Worm (Caenorhabditis elegans) whole organism, L2 larva: ENCODE data around the gene C06E2.2.

ENCODE experiments used
- R02D3.7 ChIP-seq: fragments of 150-350 bp; optimal IDR thresholded peaks from 2 replicates; lab custom pipeline; 2014; ENCODE audit warnings: missing biosample characterization, missing genetic modification characterization
- aly-2 ChIP-seq: fragments of 150-350 bp; optimal IDR thresholded peaks from 2 replicates; lab custom pipeline; 2014; ENCODE audit warnings: missing biosample characterization, missing genetic modification characterization
- blmp-1 ChIP-seq: sonication (generic microtip); optimal IDR thresholded peaks from 2 replicates; lab custom pipeline; 2017; ENCODE audit warnings: missing genetic modification characterization, mild to moderate bottlenecking, missing compliant biosample characterization, antibody characterized with exemption, moderate library complexity; ENCODE audit not compliant: insufficient read depth
- elt-1 ChIP-seq: fragments of 150-350 bp; optimal IDR thresholded peaks from 2 replicates; lab custom pipeline; 2014; ENCODE audit warnings: missing biosample characterization, missing genetic modification characterization
- fos-1 ChIP-seq: fragments of 150-350 bp; optimal IDR thresholded peaks from 2 replicates; lab custom pipeline; 2014; ENCODE audit warnings: missing biosample characterization, missing genetic modification characterization
- mab-5 ChIP-seq: fragments of 150-350 bp; optimal IDR thresholded peaks from 2 replicates; lab custom pipeline; 2014; ENCODE audit warnings: missing biosample characterization, missing genetic modification characterization
- nhr-12 ChIP-seq: fragments of 150-350 bp; optimal IDR thresholded peaks from 2 replicates; lab custom pipeline; 2014; ENCODE audit warnings: missing biosample characterization, missing genetic modification characterization
- nhr-21 ChIP-seq: fragments of 150-350 bp; optimal IDR thresholded peaks from 2 replicates; lab custom pipeline; 2014; ENCODE audit warnings: missing biosample characterization, missing genetic modification characterization
- nhr-237 ChIP-seq: fragments of 150-350 bp; optimal IDR thresholded peaks from 2 replicates; lab custom pipeline; 2014; ENCODE audit warnings: missing biosample characterization, missing genetic modification characterization
- nhr-25 ChIP-seq: fragments of 150-350 bp; sonication (generic microtip); optimal IDR thresholded peaks from 3 replicates; lab custom pipeline; 2014; ENCODE audit warnings: missing biosample characterization, missing genetic modification characterization
- nhr-77 ChIP-seq: fragments of 150-350 bp; optimal IDR thresholded peaks from 2 replicates; lab custom pipeline; 2014; ENCODE audit warnings: missing biosample characterization, missing genetic modification characterization
- unc-39 ChIP-seq: fragments of 150-350 bp; optimal IDR thresholded peaks from 2 replicates; lab custom pipeline; 2014; ENCODE audit warnings: missing biosample characterization, missing genetic modification characterization
- unc-62 ChIP-seq: fragments of 150-350 bp; optimal IDR thresholded peaks from 2 replicates; lab custom pipeline; 2014; ENCODE audit warnings: missing biosample characterization, missing genetic modification reagents, missing genetic modification characterization
- ztf-11 ChIP-seq: sonication (generic microtip); optimal IDR thresholded peaks from 2 replicates; lab custom pipeline; 2017; ENCODE audit warnings: missing biosample characterization, missing genetic modification characterization

ce11 chrX:8866563-8866962 is 12.9 kb upstream of the C06E2.2 start, which contains the start of gene ins-9:
- TF ChIP-seq unc-39, result no peak
- no peak for TF ChIP-seq fos-1 (tag; lab: Kevin White, UChicago)
- TF ChIP-seq ztf-11, result no peak
- TF ChIP-seq blmp-1 (tag; lab: Kevin White, UChicago), result no peak
- no peak for TF ChIP-seq nhr-21 (tag; lab: Kevin White, UChicago)
- TF ChIP-seq aly-2 (tag; lab: Kevin White, UChicago), result no peak
- TF ChIP-seq mab-5 (tag; lab: Kevin White, UChicago), result no peak
- TF ChIP-seq nhr-12 (tag; lab: Kevin White, UChicago), result no peak
- no peak for TF ChIP-seq nhr-77 (tag; lab: Kevin White, UChicago)
- no peak for TF ChIP-seq nhr-25 (tag; lab: Kevin White, UChicago)
- no peak for TF ChIP-seq elt-1
- TF ChIP-seq unc-62 (GFP tag; lab: Kevin White, UChicago), result no peak
- TF ChIP-seq nhr-237, result no peak
- TF ChIP-seq R02D3.7, result no peak
